Worm (Caenorhabditis elegans): ENCODE data around the gene asm-1.

ce11 chrII:6882335-6882734, 27.5 kb upstream of the asm-1 start:
- TF ChIP-seq nhr-76 (tag; optimal IDR thresholded peaks at IDR 0.05): no peak
- no peak for TF ChIP-seq nhr-237 (tag; optimal IDR thresholded peaks at IDR 0.05)
- TF ChIP-seq gei-8 (GFP tag; optimal IDR thresholded peaks at IDR 0.05): no peak
- no peak for TF ChIP-seq snpc-4 (tag; optimal IDR thresholded peaks at IDR 0.05)
- no peak for TF ChIP-seq unc-62 (GFP tag; optimal IDR thresholded peaks at IDR 0.05 in 1 of 2)
- TF ChIP-seq unc-62 (tag; optimal IDR thresholded peaks at IDR 0.05): no peak
- no peak for TF ChIP-seq lin-15B (tag; optimal IDR thresholded peaks at IDR 0.05)
- TF ChIP-seq F37D6.2 (tag; optimal IDR thresholded peaks at IDR 0.05): no peak
